Worm (Caenorhabditis elegans): ENCODE data around the gene fbxc-34.

- TF ChIP-seq npax-4 (tag; optimal IDR thresholded peaks at IDR 0.05): no peak
- no peak for TF ChIP-seq unc-42 (tag; optimal IDR thresholded peaks at IDR 0.05)
- no peak for TF ChIP-seq fkh-10 (GFP tag; optimal IDR thresholded peaks at IDR 0.05)
- TF ChIP-seq odd-2 (tag; optimal IDR thresholded peaks at IDR 0.05): no peak
- TF ChIP-seq elt-2 (tag; optimal IDR thresholded peaks at IDR 0.05): no peak
- no peak for TF ChIP-seq fax-1 (tag; optimal IDR thresholded peaks at IDR 0.05)
- no peak for TF ChIP-seq lim-6 (tag; optimal IDR thresholded peaks at IDR 0.05)
- no peak for TF ChIP-seq pros-1 (tag; optimal IDR thresholded peaks at IDR 0.05)
- no peak for TF ChIP-seq pha-4 (tag; optimal IDR thresholded peaks at IDR 0.05)
- TF ChIP-seq pqm-1 (tag; optimal IDR thresholded peaks at IDR 0.05): no peak
Observed at ce11 chrII:958618-959017, 27.6 kb downstream of the fbxc-34 start, which contains the start of gene sdz-4.

Data from whole organism, late embryonic.